Fruit fly (Drosophila melanogaster) whole organism: ENCODE results near the gene CG14075.

Source experiments
- CG8478 ChIP-seq: fragments of >200 bp; optimal IDR thresholded peaks from 2 replicates; lab custom pipeline; 2018; ENCODE audit warnings: inconsistent platforms
- EcR ChIP-seq, 2 experiments: fragments of >200 bp; optimal IDR thresholded peaks; 2 replicates each; lab custom pipeline; 2017; ENCODE audit warnings: missing biosample characterization in 2 of 2, missing genetic modification characterization in 2 of 2, missing genetic modification reagents in 2 of 2
- usp ChIP-seq: fragments of >200 bp; optimal IDR thresholded peaks from 2 replicates; lab custom pipeline; 2017; ENCODE audit warnings: missing biosample characterization, missing genetic modification characterization, mixed read lengths

DNA sequence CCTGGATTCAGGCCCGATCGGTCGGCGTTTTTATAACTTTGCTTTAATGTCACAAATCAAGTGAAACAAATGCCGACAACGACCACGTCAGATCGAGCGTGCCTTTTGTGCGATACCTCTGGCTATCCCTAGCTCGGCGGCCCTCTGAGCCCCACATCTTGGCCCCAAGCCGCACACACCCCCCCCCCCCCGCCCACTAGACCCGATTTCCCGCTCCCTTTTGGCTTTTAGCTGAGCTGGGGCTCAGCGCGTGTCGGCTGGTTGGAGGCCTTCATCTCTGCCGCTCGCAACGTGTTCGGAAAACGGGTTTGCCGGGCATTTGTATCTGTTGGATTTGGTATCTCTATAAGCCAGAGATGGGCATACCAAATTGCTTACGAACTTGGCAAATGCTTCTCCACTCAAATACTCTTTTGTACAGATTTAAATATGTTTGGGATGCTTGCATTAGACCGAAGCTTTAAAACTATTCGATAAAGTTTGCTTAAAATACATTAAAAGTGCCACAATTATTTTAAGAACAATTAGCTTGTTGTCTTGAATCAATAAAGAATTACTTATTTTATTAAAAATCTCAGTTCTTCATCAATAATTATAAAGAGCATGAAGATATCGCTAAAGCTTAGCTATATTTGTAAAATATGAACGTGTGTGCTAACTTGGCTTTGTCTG, 31.5 kb downstream of the CG14075 start:
- no peak for TF ChIP-seq EcR (GFP tag; optimal IDR thresholded peaks at IDR 0.05; lab: Kevin White, UChicago)
- TF ChIP-seq usp, result no peak
- TF ChIP-seq CG8478 (lab: Kevin White, UChicago), result no peak
